Fruit fly (Drosophila melanogaster) whole organism, embryonic: ENCODE data around the gene Rab3GAP1.
A peak's percentile ranks its signal among the peaks of the same experiment; 100 is the strongest.

Experiments used
- Adf1 ChIP-seq: fragments of 200-800 bp; sonication (Bioruptor generic); IDR thresholded peaks from 2 replicates; pipeline ENCODE4 v1.3.6; 2022; ENCODE audit warnings: missing biosample characterization, missing genetic modification characterization
- CG10462 ChIP-seq: fragments of 200-800 bp; sonication (Bioruptor generic); optimal IDR thresholded peaks from 2 replicates; lab custom pipeline; 2016; ENCODE audit warnings: missing biosample characterization, missing genetic modification characterization
- CG11504 ChIP-seq: fragments of 200-800 bp; sonication (Bioruptor generic); optimal IDR thresholded peaks from 3 replicates; lab custom pipeline; 2019; ENCODE audit warnings: missing biosample characterization, mild to moderate bottlenecking, missing genetic modification characterization, moderate library complexity
- CG12219 ChIP-seq: fragments of 200-800 bp; sonication (Bioruptor generic); optimal IDR thresholded peaks from 3 replicates; lab custom pipeline; 2018; ENCODE audit warnings: missing biosample characterization, mild to moderate bottlenecking, missing genetic modification characterization
- CG12744 ChIP-seq: fragments of 200-800 bp; sonication (Bioruptor generic); optimal IDR thresholded peaks from 2 replicates; lab custom pipeline; 2016; ENCODE audit warnings: missing biosample characterization, missing genetic modification characterization
- CG13296 ChIP-seq: fragments of 200-800 bp; sonication (Bioruptor generic); optimal IDR thresholded peaks from 3 replicates; lab custom pipeline; 2018; ENCODE audit warnings: missing biosample characterization, mild to moderate bottlenecking, missing genetic modification characterization
- CG15073 ChIP-seq: fragments of 200-800 bp; sonication (Bioruptor generic); optimal IDR thresholded peaks from 2 replicates; lab custom pipeline; 2016; ENCODE audit warnings: missing biosample characterization, missing genetic modification characterization
- CG1529 ChIP-seq: fragments of 200-800 bp; sonication (Bioruptor generic); optimal IDR thresholded peaks from 3 replicates; lab custom pipeline; 2018; ENCODE audit warnings: missing biosample characterization, missing genetic modification characterization
- CG16863 ChIP-seq: fragments of 200-800 bp; sonication (Bioruptor generic); optimal IDR thresholded peaks from 3 replicates; lab custom pipeline; 2016; ENCODE audit warnings: missing biosample characterization, missing genetic modification characterization
- CG17912 ChIP-seq: fragments of 200-800 bp; sonication (Bioruptor generic); optimal IDR thresholded peaks from 2 replicates; lab custom pipeline; 2018; ENCODE audit warnings: missing biosample characterization, mild to moderate bottlenecking, missing genetic modification characterization
- CG18619 ChIP-seq: fragments of 200-800 bp; sonication (Bioruptor generic); optimal IDR thresholded peaks from 3 replicates; lab custom pipeline; 2017; ENCODE audit warnings: missing biosample characterization, mild to moderate bottlenecking, missing genetic modification characterization
- CG18764 ChIP-seq: fragments of 200-800 bp; sonication (Bioruptor generic); optimal IDR thresholded peaks from 3 replicates; lab custom pipeline; 2016; ENCODE audit warnings: missing biosample characterization, missing genetic modification characterization
- CG2875 ChIP-seq: fragments of 200-800 bp; sonication (Bioruptor generic); optimal IDR thresholded peaks from 2 replicates; lab custom pipeline; 2017; ENCODE audit warnings: missing biosample characterization, mild to moderate bottlenecking, missing genetic modification characterization, missing genetic modification reagents
- CG2889 ChIP-seq: fragments of 200-800 bp; sonication (Bioruptor generic); IDR thresholded peaks from 3 replicates; pipeline ENCODE4 v1.3.6; 2022; ENCODE audit warnings: missing biosample characterization, missing genetic modification characterization
- CG31388 ChIP-seq: fragments of 200-800 bp; sonication (Bioruptor generic); optimal IDR thresholded peaks from 2 replicates; lab custom pipeline; 2016; ENCODE audit warnings: missing biosample characterization, missing genetic modification characterization
- CG34224 ChIP-seq: fragments of 200-800 bp; sonication (Bioruptor generic); IDR thresholded peaks from 3 replicates; pipeline ENCODE4 v1.3.6; 2022; ENCODE audit warnings: missing biosample characterization, missing genetic modification characterization; ENCODE audit not compliant: partially characterized antibody
- CG5953 ChIP-seq: fragments of 200-800 bp; sonication (Bioruptor generic); IDR thresholded peaks from 2 replicates; pipeline ENCODE4 v1.3.6; 2022; ENCODE audit warnings: missing biosample characterization, missing genetic modification characterization
- CG6765 ChIP-seq: fragments of 200-800 bp; sonication (Bioruptor generic); optimal IDR thresholded peaks from 3 replicates; lab custom pipeline; 2017; ENCODE audit warnings: missing biosample characterization, mild to moderate bottlenecking, missing genetic modification characterization
- CG7271 ChIP-seq: fragments of 200-800 bp; sonication (Bioruptor generic); optimal IDR thresholded peaks from 2 replicates; lab custom pipeline; 2018; ENCODE audit warnings: missing biosample characterization, mild to moderate bottlenecking, missing genetic modification characterization, moderate library complexity
- CG8388 ChIP-seq: fragments of 200-800 bp; sonication (Bioruptor generic); optimal IDR thresholded peaks from 2 replicates; lab custom pipeline; 2019; ENCODE audit warnings: missing biosample characterization, mild to moderate bottlenecking, missing genetic modification characterization, moderate library complexity
- CkIIα-i1 ChIP-seq: fragments of 200-800 bp; sonication (Bioruptor generic); IDR thresholded peaks from 2 replicates; pipeline ENCODE4 v1.3.6; 2022; ENCODE audit warnings: missing biosample characterization, missing genetic modification characterization
- CoRest ChIP-seq: fragments of 200-800 bp; sonication (Bioruptor generic); optimal IDR thresholded peaks from 3 replicates; lab custom pipeline; 2018; ENCODE audit warnings: missing biosample characterization, mild to moderate bottlenecking, missing genetic modification characterization, moderate library complexity
- CrebB ChIP-seq: fragments of 200-800 bp; sonication (Bioruptor generic); optimal IDR thresholded peaks from 3 replicates; lab custom pipeline; 2018; ENCODE audit warnings: missing biosample characterization, mild to moderate bottlenecking, missing genetic modification characterization
- Dad ChIP-seq: fragments of 200-800 bp; sonication (Bioruptor generic); optimal IDR thresholded peaks from 3 replicates; lab custom pipeline; 2016; ENCODE audit warnings: missing biosample characterization, missing genetic modification characterization
- Doc2 ChIP-seq: fragments of 200-800 bp; sonication (Bioruptor generic); IDR thresholded peaks from 2 replicates; pipeline ENCODE4 v1.3.6; 2022; ENCODE audit warnings: missing biosample characterization, missing genetic modification characterization
- GATAe ChIP-seq: fragments of 200-800 bp; sonication (Bioruptor generic); conservative IDR thresholded peaks from 2 replicates; pipeline ENCODE4 v1.3.6; 2022; ENCODE audit warnings: missing biosample characterization, missing genetic modification characterization
- HmgD ChIP-seq: fragments of 200-800 bp; sonication (Bioruptor generic); optimal IDR thresholded peaks from 3 replicates; lab custom pipeline; 2016; ENCODE audit warnings: missing biosample characterization, missing genetic modification characterization
- Hr51 ChIP-seq, 2 experiments: fragments of 200-800 bp; sonication (Bioruptor generic); optimal IDR thresholded peaks; 2 replicates in 1 of 2; 3 replicates in 1 of 2; lab custom pipeline; 2016 to 2018; ENCODE audit warnings: missing biosample characterization in 2 of 2, missing genetic modification characterization in 2 of 2, mild to moderate bottlenecking in 1 of 2, moderate library complexity in 1 of 2
- Lim3 ChIP-seq: fragments of 200-800 bp; sonication (Bioruptor generic); IDR thresholded peaks from 2 replicates; pipeline ENCODE4 v1.3.6; 2022; ENCODE audit warnings: missing biosample characterization, missing genetic modification characterization
- Lpt ChIP-seq: fragments of >200 bp; optimal IDR thresholded peaks from 2 replicates; lab custom pipeline; 2018; ENCODE audit warnings: missing biosample characterization, missing genetic modification characterization
- NFAT ChIP-seq: fragments of 200-800 bp; sonication (Bioruptor generic); IDR thresholded peaks from 2 replicates; pipeline ENCODE4 v1.3.6; 2022; ENCODE audit warnings: missing biosample characterization, missing genetic modification characterization
- NfI ChIP-seq: fragments of 200-800 bp; sonication (Bioruptor generic); optimal IDR thresholded peaks from 3 replicates; lab custom pipeline; 2018; ENCODE audit warnings: missing biosample characterization, mild to moderate bottlenecking, missing genetic modification characterization, moderate library complexity
- Poxn ChIP-seq: fragments of 200-800 bp; sonication (Bioruptor generic); IDR thresholded peaks from 2 replicates; pipeline ENCODE4 v1.3.6; 2022; ENCODE audit warnings: missing biosample characterization, missing genetic modification characterization
- Ravus ChIP-seq: fragments of 200-800 bp; sonication (Bioruptor generic); IDR thresholded peaks from 2 replicates; pipeline ENCODE4 v1.3.6; 2022; ENCODE audit warnings: missing biosample characterization, missing genetic modification characterization
- Sry-δ ChIP-seq: fragments of 200-800 bp; sonication (Bioruptor generic); optimal IDR thresholded peaks from 2 replicates; lab custom pipeline; 2016; ENCODE audit warnings: missing biosample characterization, missing genetic modification characterization
- aop ChIP-seq: fragments of 200-800 bp; sonication (Bioruptor generic); IDR thresholded peaks from 2 replicates; pipeline ENCODE4 v1.3.6; 2022; ENCODE audit warnings: missing biosample characterization, missing genetic modification characterization
- ap ChIP-seq: fragments of 200-800 bp; sonication (Bioruptor generic); IDR thresholded peaks from 2 replicates; pipeline ENCODE4 v1.3.6; 2022; ENCODE audit warnings: missing biosample characterization, missing genetic modification characterization
- bigmax ChIP-seq: fragments of 200-800 bp; sonication (Bioruptor generic); optimal IDR thresholded peaks from 2 replicates; lab custom pipeline; 2018; ENCODE audit warnings: missing biosample characterization, mild to moderate bottlenecking, missing genetic modification characterization
- bsh ChIP-seq, 2 experiments: fragments of 200-800 bp; sonication (Bioruptor generic); optimal IDR thresholded peaks; 2 replicates each; lab custom pipeline; 2017 to 2018; ENCODE audit warnings: mild to moderate bottlenecking in 2 of 2, missing biosample characterization in 2 of 2, missing genetic modification characterization in 2 of 2, moderate library complexity in 1 of 2
- crol ChIP-seq: fragments of 200-800 bp; sonication (Bioruptor generic); IDR thresholded peaks from 2 replicates; pipeline ENCODE4 v1.3.6; 2022; ENCODE audit warnings: missing biosample characterization, missing genetic modification characterization
- dysf ChIP-seq: fragments of 200-800 bp; sonication (Bioruptor generic); IDR thresholded peaks from 3 replicates; pipeline ENCODE4 v1.3.6; 2022; ENCODE audit warnings: missing biosample characterization, missing genetic modification characterization
- gro ChIP-seq: fragments of 200-800 bp; sonication (Bioruptor generic); optimal IDR thresholded peaks from 2 replicates; lab custom pipeline; 2016; ENCODE audit warnings: missing biosample characterization, missing genetic modification characterization
- hbn ChIP-seq: fragments of 200-800 bp; sonication (Bioruptor generic); IDR thresholded peaks from 2 replicates; pipeline ENCODE4 v1.3.6; 2022; ENCODE audit warnings: missing biosample characterization, missing genetic modification characterization; ENCODE audit not compliant: partially characterized antibody
- lmd ChIP-seq: fragments of 200-800 bp; sonication (Bioruptor generic); IDR thresholded peaks from 2 replicates; pipeline ENCODE4 v1.3.6; 2022; ENCODE audit warnings: missing biosample characterization, missing genetic modification characterization
- nau ChIP-seq: fragments of 200-800 bp; sonication (Bioruptor generic); optimal IDR thresholded peaks from 3 replicates; lab custom pipeline; 2017; ENCODE audit warnings: missing biosample characterization, mild to moderate bottlenecking, missing genetic modification characterization, missing genetic modification reagents
- pum ChIP-seq: fragments of 200-800 bp; sonication (Bioruptor generic); optimal IDR thresholded peaks from 2 replicates; lab custom pipeline; 2016; ENCODE audit warnings: missing biosample characterization, missing genetic modification characterization
- salm ChIP-seq: fragments of 200-800 bp; sonication (Bioruptor generic); optimal IDR thresholded peaks from 2 replicates; lab custom pipeline; 2018; ENCODE audit warnings: missing biosample characterization, mild to moderate bottlenecking, missing genetic modification characterization
- schlank ChIP-seq: fragments of 200-800 bp; sonication (Bioruptor generic); optimal IDR thresholded peaks from 2 replicates; lab custom pipeline; 2018; ENCODE audit warnings: missing biosample characterization, mild to moderate bottlenecking, missing genetic modification characterization
- slou ChIP-seq: fragments of 200-800 bp; sonication (Bioruptor generic); optimal IDR thresholded peaks from 3 replicates; lab custom pipeline; 2016; ENCODE audit warnings: missing biosample characterization, missing genetic modification characterization
- slp2 ChIP-seq: fragments of 200-800 bp; sonication (Bioruptor generic); optimal IDR thresholded peaks from 2 replicates; lab custom pipeline; 2016; ENCODE audit warnings: missing biosample characterization, missing genetic modification characterization
- stc ChIP-seq: fragments of 200-800 bp; sonication (Bioruptor generic); IDR thresholded peaks from 2 replicates; pipeline ENCODE4 v1.3.6; 2022; ENCODE audit warnings: missing biosample characterization, missing genetic modification characterization

Rab3GAP1 gene

DNA sequence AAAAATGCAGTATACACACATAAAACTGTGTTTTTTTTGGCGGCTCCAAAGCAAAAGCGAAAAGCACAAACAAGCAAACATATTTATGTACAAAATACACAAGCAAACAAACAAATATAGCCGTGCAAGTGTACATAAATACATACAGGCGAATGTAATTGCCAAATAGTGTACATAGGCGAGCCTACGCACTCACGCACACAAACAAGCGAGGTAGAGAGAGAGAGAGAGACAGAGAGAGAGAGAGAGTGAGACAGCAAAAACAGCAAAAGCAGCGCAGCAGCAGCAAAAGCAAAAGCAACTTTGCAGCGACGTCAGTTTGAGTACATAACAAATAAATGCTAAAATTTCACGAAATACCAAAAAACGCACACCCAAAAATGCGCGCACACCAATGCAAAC, 37.7 kb upstream of the Rab3GAP1 start (continued):
- TF ChIP-seq salm (tag; lab: Kevin White, UChicago) (peak; percentile 87), HmgD (GFP tag; lab: Kevin White, UChicago) (peak; percentile 66), CG31388 (GFP tag; lab: Kevin White, UChicago) (peak; percentile 14), CG2889 (no peak), CG16863 (GFP tag; lab: Kevin White, UChicago) (peak; percentile 86), Doc2 (GFP tag; lab: Robert Waterston, UW) (no peak), GATAe (GFP tag; lab: Robert Waterston, UW) (no peak), CG1529 (GFP tag; lab: Kevin White, UChicago) (peak; percentile 83), schlank (tag; lab: Kevin White, UChicago) (peak; percentile 67), Ravus (GFP tag; lab: Robert Waterston, UW) (no peak; the same call in 1 of the 2 replicates), CG11504 (tag; lab: Kevin White, UChicago) (peak; percentile 77), CG6765 (GFP tag; lab: Kevin White, UChicago) (peak; percentile 76), aop (GFP tag; lab: Robert Waterston, UW) (no peak), Poxn (GFP tag; lab: Robert Waterston, UW) (no peak), CG12744 (peak; percentile 52), Dad (GFP tag; lab: Kevin White, UChicago) (peak; percentile 57), NfI (GFP tag; lab: Kevin White, UChicago) (peak; percentile 55), CkIIα-i1 (GFP tag; lab: Robert Waterston, UW) (no peak), CG18619 (GFP tag; lab: Kevin White, UChicago) (peak; percentile 75), CG10462 (GFP tag; lab: Kevin White, UChicago) (peak; percentile 22), ap (GFP tag; lab: Robert Waterston, UW) (peak; percentile 44; the same call in 1 of the 2 replicates), Adf1 (peak; percentile 87), CG12219 (GFP tag; lab: Kevin White, UChicago) (peak; percentile 79), CG15073 (GFP tag; lab: Kevin White, UChicago) (peak; percentile 40), Lim3 (peak; percentile 30; the same call in 1 of the 2 replicates), CG17912 (peak; percentile 95), CrebB (tag; lab: Kevin White, UChicago) (peak; percentile 84), bsh (GFP tag; optimal IDR thresholded peaks at IDR 0.05; lab: Kevin White, UChicago) (peak in 1 of 2 experiments; percentile 91), CG7271 (tag; lab: Kevin White, UChicago) (peak; percentile 81), pum (GFP tag; lab: Kevin White, UChicago) (peak; percentile 57), lmd (GFP tag; lab: Robert Waterston, UW) (no peak), hbn (GFP tag; lab: Robert Waterston, UW) (no peak), CG13296 (peak; percentile 81), CG18764 (peak; percentile 89), nau (GFP tag; lab: Kevin White, UChicago) (peak; percentile 97), NFAT (peak; percentile 48; the same call in 1 of the 2 replicates), Lpt (GFP tag; lab: Kevin White, UChicago) (no peak), slou (peak; percentile 47), CG2875 (GFP tag; lab: Kevin White, UChicago) (peak; percentile 97), CG34224 (GFP tag; lab: Robert Waterston, UW) (no peak), bigmax (GFP tag; lab: Kevin White, UChicago) (peak; percentile 76), CoRest (tag; lab: Kevin White, UChicago) (peak; percentile 68), CG5953 (peak; percentile 84), gro (GFP tag; lab: Kevin White, UChicago) (peak; percentile 12), Hr51 (GFP tag; optimal IDR thresholded peaks at IDR 0.05; lab: Kevin White, UChicago) (peak; percentile 45 to 64), crol (GFP tag; lab: Robert Waterston, UW) (no peak), stc (GFP tag; lab: Robert Waterston, UW) (peak; percentile 86), CG8388 (peak; percentile 75), Sry-δ (peak; percentile 47), dysf (GFP tag; lab: Robert Waterston, UW) (peak; percentile 51; the same call in 2 of the 3 replicates), slp2 (peak; percentile 77)
